Fruit fly (Drosophila melanogaster): ENCODE results near the gene CG3437.

DNA sequence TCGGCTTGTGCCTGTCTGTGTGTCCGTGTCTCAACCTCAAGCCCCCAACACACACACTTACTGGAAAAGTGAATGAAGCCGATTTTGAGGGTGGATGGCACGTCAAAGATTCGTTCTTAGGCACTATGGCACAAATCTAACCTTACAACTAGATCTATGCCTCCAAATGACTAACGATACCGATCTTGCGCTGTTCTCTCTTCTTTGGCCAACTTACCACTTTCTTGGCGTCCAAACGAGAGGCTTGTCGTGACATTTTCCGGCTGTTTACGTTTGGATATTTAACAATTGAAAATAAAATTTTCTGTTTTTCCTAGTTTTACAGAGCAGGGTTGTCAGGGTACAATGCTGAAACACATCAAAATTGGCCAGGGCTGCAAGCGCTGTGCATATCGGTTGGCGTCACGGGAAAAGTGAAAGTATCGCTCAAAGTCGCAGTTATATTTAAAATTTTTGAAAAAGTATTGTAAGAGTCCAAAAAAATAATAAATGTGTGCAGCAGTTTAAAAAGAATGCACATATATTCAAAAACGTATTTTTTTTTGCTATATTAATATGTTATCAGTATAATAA, 15.5 kb downstream of the CG3437 start, which contains the start of the genes Bet3 and Nf-YA:
- no peak for TF ChIP-seq h (optimal IDR thresholded peaks at IDR 0.05)
- TF ChIP-seq maf-S (GFP tag; optimal IDR thresholded peaks at IDR 0.05), result no peak
- TF ChIP-seq pb (GFP tag; optimal IDR thresholded peaks at IDR 0.05), result no peak
- TF ChIP-seq gsb-n (tag; optimal IDR thresholded peaks at IDR 0.05), result peak; percentile 26
- no peak for TF ChIP-seq org-1 (GFP tag; optimal IDR thresholded peaks at IDR 0.05)
- peak; percentile 31; the same call in 1 of the 2 replicates for TF ChIP-seq H2.0 (GFP tag; IDR thresholded peaks at IDR 0.05)
- TF ChIP-seq PHDP (tag; optimal IDR thresholded peaks at IDR 0.05), result no peak
- no peak for TF ChIP-seq CG5953 (GFP tag; IDR thresholded peaks at IDR 0.05)
- peak; percentile 76 for TF ChIP-seq pum (GFP tag; optimal IDR thresholded peaks at IDR 0.05)
- TF ChIP-seq CG10321 (GFP tag; IDR thresholded peaks at IDR 0.05), result no peak
- peak; percentile 83 for TF ChIP-seq CG34224 (GFP tag; IDR thresholded peaks at IDR 0.05; ENCODE audit: partially characterized antibody)
- TF ChIP-seq wek (GFP tag; optimal IDR thresholded peaks at IDR 0.05), result no peak
- TF ChIP-seq Sin3A (optimal IDR thresholded peaks at IDR 0.05), result peak; percentile 38
- peak; percentile 54 for TF ChIP-seq lmd (GFP tag; IDR thresholded peaks at IDR 0.05)
